Fruit fly (Drosophila melanogaster): ENCODE results near the gene CG34175.

Gene CG34175

dm6 chr2L:3356790-3357696 is 40.8 kb upstream of the CG34175 start, which contains the start of gene CG8838 (continued):
- no peak for TF ChIP-seq slp2 (GFP tag; optimal IDR thresholded peaks at IDR 0.05)

DNA sequence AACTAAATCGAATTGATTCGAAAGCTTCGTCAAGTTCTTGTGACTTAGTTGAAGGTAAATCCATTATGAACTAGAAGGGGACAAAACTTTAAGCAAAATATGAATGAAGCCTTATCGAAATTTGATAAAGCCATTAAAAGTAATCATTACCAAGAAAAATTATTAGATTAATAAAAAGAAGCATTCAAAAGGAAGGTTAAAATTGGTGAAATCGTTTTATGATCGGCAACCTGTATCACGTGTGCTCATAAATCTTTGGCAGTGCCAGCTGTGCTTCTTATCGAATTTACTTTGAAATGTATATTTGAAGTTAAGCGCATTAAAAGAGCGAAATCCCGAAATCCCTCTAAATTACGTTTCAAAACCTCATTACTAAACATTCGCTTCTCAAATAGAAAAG is 36.0 kb upstream of the CG34175 start:
- peak; percentile 41 for TF ChIP-seq cwo (GFP tag; optimal IDR thresholded peaks at IDR 0.05)
- TF ChIP-seq fd64A (GFP tag; optimal IDR thresholded peaks at IDR 0.05) = no peak
- TF ChIP-seq CG11504 (tag; optimal IDR thresholded peaks at IDR 0.05) = no peak
- TF ChIP-seq CG12219 (GFP tag; optimal IDR thresholded peaks at IDR 0.05) = no peak
- no peak for TF ChIP-seq CG6683 (GFP tag; optimal IDR thresholded peaks at IDR 0.05)
- no peak for TF ChIP-seq jigr1 (GFP tag; IDR thresholded peaks at IDR 0.05)
- TF ChIP-seq Max (GFP tag; optimal IDR thresholded peaks at IDR 0.05) = no peak
- TF ChIP-seq NK7.1 (GFP tag; optimal IDR thresholded peaks at IDR 0.05) = no peak
- no peak for TF ChIP-seq dm (GFP tag; optimal IDR thresholded peaks at IDR 0.05)
- no peak for TF ChIP-seq btn (GFP tag; optimal IDR thresholded peaks at IDR 0.05)
- TF ChIP-seq nau (GFP tag; optimal IDR thresholded peaks at IDR 0.05) = no peak
- TF ChIP-seq CG34376 (GFP tag; optimal IDR thresholded peaks at IDR 0.05) = peak; percentile 49
- TF ChIP-seq ssp (GFP tag; IDR thresholded peaks at IDR 0.05) = no peak
- peak; percentile 81 for TF ChIP-seq exex (tag; optimal IDR thresholded peaks at IDR 0.05)
- TF ChIP-seq CG3847 (GFP tag; IDR thresholded peaks at IDR 0.05) = no peak

DNA sequence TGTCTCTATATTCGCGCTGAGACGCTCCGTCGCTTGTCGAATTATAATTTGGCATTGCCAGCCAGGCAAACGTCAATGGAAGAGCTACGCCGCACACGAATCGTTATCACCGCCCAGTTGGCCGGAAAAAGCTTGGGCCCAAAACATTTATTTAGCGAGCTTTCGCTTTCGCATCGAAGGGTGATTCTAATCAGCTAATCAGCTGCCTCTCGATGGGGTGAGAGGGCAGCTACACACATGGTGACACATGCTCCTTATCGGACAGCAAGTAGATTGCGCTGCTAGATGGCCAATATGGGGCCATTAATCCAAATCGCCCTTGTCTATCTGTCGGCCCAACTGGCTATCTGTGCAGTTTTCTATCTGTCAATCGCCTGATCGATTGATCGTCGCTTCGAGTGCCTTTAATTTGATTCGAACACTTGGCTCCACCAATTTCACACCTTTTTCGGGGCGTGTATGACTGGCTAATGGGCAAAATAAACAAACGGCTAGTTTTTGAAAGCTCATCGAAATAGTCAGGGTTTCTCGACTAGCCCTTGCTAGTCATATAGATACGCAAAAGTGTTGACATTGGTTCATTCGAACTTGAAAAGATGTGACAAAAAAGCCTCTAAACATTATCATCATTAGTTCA is 31.7 kb upstream of the CG34175 start:
- TF ChIP-seq D19A (tag; optimal IDR thresholded peaks at IDR 0.05) (no peak), Lhr (GFP tag; optimal IDR thresholded peaks at IDR 0.05) (no peak), Dip3 (GFP tag; optimal IDR thresholded peaks at IDR 0.05) (no peak), CG16815 (GFP tag; optimal IDR thresholded peaks at IDR 0.05) (no peak), CG3726 (GFP tag; IDR thresholded peaks at IDR 0.05) (no peak), pb (GFP tag; optimal IDR thresholded peaks at IDR 0.05) (no peak), wdn (GFP tag; IDR thresholded peaks at IDR 0.05) (no peak), slou (GFP tag; optimal IDR thresholded peaks at IDR 0.05) (no peak), Med (GFP tag) (peak; percentile 73), twi (tag; optimal IDR thresholded peaks at IDR 0.05) (no peak), chn (GFP tag; optimal IDR thresholded peaks at IDR 0.05) (no peak), CG1233 (GFP tag; optimal IDR thresholded peaks at IDR 0.05) (no peak), CG10565 (GFP tag; optimal IDR thresholded peaks at IDR 0.05) (no peak), gt (GFP tag; IDR thresholded peaks at IDR 0.05) (no peak), GATAe (GFP tag; conservative IDR thresholded peaks at IDR 0.05) (peak; percentile 79), slbo (GFP tag; IDR thresholded peaks at IDR 0.05) (no peak), Taf1 (GFP tag; IDR thresholded peaks at IDR 0.05) (no peak), CG6254 (GFP tag; optimal IDR thresholded peaks at IDR 0.05) (no peak), CG7556 (GFP tag; optimal IDR thresholded peaks at IDR 0.05) (no peak), mirr (GFP tag; optimal IDR thresholded peaks at IDR 0.05) (peak; percentile 86), hkb (optimal IDR thresholded peaks at IDR 0.05) (no peak), hkb (GFP tag; IDR thresholded peaks at IDR 0.05) (no peak), Sin3A (optimal IDR thresholded peaks at IDR 0.05) (no peak), CG12104 (GFP tag; optimal IDR thresholded peaks at IDR 0.05) (no peak), lab (GFP tag; optimal IDR thresholded peaks at IDR 0.05) (peak; percentile 67), vfl (GFP tag; optimal IDR thresholded peaks at IDR 0.05) (no peak), ara (GFP tag; IDR thresholded peaks at IDR 0.05) (no peak), CG12219 (GFP tag; optimal IDR thresholded peaks at IDR 0.05) (no peak), CG43689 (GFP tag; IDR thresholded peaks at IDR 0.05) (no peak), tll (GFP tag; optimal IDR thresholded peaks at IDR 0.05) (no peak), Hey (tag; optimal IDR thresholded peaks at IDR 0.05) (peak; percentile 89), tin (GFP tag; optimal IDR thresholded peaks at IDR 0.05) (no peak)
